Fruit fly (Drosophila melanogaster): ENCODE measurements around the gene Pep.

- TF ChIP-seq psq (optimal IDR thresholded peaks at IDR 0.05): no peak
- TF ChIP-seq insv (optimal IDR thresholded peaks at IDR 0.05): no peak
- no peak for TF ChIP-seq h (optimal IDR thresholded peaks at IDR 0.05)
These were observed 32.9 kb downstream of the Pep start for dm6 chr3L:17611864-17612505.

Data from Kc167 (cell line).